Worm (Caenorhabditis elegans) whole organism, young adult: ENCODE measurements around the gene sek-5.

Experiments
- B0035.1 ChIP-seq: sonication (generic microtip); optimal IDR thresholded peaks from 2 replicates; lab custom pipeline; 2016; ENCODE audit warnings: missing genetic modification characterization, mild to moderate bottlenecking, missing compliant biosample characterization, missing genotype, missing genetic modification reagents
- B0336.3 ChIP-seq: fragments of 200-800 bp; sonication (Bioruptor generic); IDR thresholded peaks from 2 replicates; pipeline ENCODE4 v1.3.6; 2022; ENCODE audit warnings: missing genetic modification characterization, missing compliant biosample characterization
- C06A6.2 ChIP-seq: fragments of 200-800 bp; sonication (Bioruptor generic); conservative IDR thresholded peaks from 2 replicates; pipeline ENCODE4 v1.3.6; 2022; ENCODE audit warnings: missing genetic modification characterization, missing compliant biosample characterization
- F22D6.2 ChIP-seq: sonication (generic microtip); optimal IDR thresholded peaks from 2 replicates; lab custom pipeline; 2016; ENCODE audit warnings: mild to moderate bottlenecking, missing genetic modification characterization, missing compliant biosample characterization
- F23B12.7 ChIP-seq: sonication (generic microtip); optimal IDR thresholded peaks from 2 replicates; lab custom pipeline; 2017; ENCODE audit warnings: missing genetic modification characterization, mild to moderate bottlenecking, missing compliant biosample characterization, antibody characterized with exemption, moderate library complexity; ENCODE audit not compliant: insufficient read depth
- F37B4.10 ChIP-seq: fragments of 200-800 bp; sonication (Bioruptor generic); IDR thresholded peaks from 2 replicates; pipeline ENCODE4 v1.3.6; 2022; ENCODE audit warnings: missing genetic modification characterization, missing compliant biosample characterization
- F55B11.4 ChIP-seq: sonication (generic microtip); optimal IDR thresholded peaks from 2 replicates; lab custom pipeline; 2016; ENCODE audit warnings: missing compliant biosample characterization, missing genetic modification characterization, borderline replicate concordance; ENCODE audit not compliant: insufficient read depth
- F57A8.1 ChIP-seq: fragments of 200-800 bp; sonication (Bioruptor generic); optimal IDR thresholded peaks from 2 replicates; lab custom pipeline; 2018; ENCODE audit warnings: mild to moderate bottlenecking, missing genetic modification characterization, moderate library complexity, missing compliant biosample characterization
- Y56A3A.18 ChIP-seq: fragments of 200-800 bp; sonication (Bioruptor generic); IDR thresholded peaks from 2 replicates; pipeline ENCODE4 v1.3.6; 2022; ENCODE audit warnings: missing genetic modification reagents, missing genetic modification characterization, missing compliant biosample characterization
- ZK185.1 ChIP-seq: sonication (generic microtip); optimal IDR thresholded peaks from 2 replicates; lab custom pipeline; 2016; ENCODE audit warnings: mild to moderate bottlenecking, missing genetic modification characterization, missing compliant biosample characterization; ENCODE audit not compliant: poor library complexity, severe bottlenecking
- ama-1 ChIP-seq, 3 experiments: fragments of 150-350 bp in 1 of 3; sonication (generic microtip) in 2 of 3; optimal IDR thresholded peaks; 2 replicates each; lab custom pipeline; 2014 to 2018; ENCODE audit warnings: missing biosample characterization in 2 of 3, missing genetic modification characterization in 2 of 3, missing genetic modification reagents in 2 of 3
- aptf-3 ChIP-seq: fragments of 200-800 bp; sonication (Bioruptor generic); IDR thresholded peaks from 2 replicates; pipeline ENCODE4 v1.3.6; 2022; ENCODE audit warnings: missing genetic modification characterization, missing compliant biosample characterization
- attf-5 ChIP-seq: fragments of 200-800 bp; sonication (Bioruptor generic); optimal IDR thresholded peaks from 2 replicates; lab custom pipeline; 2018; ENCODE audit warnings: mild to moderate bottlenecking, missing genetic modification characterization, missing compliant biosample characterization
- ccch-3 ChIP-seq: fragments of 200-800 bp; sonication (Bioruptor generic); optimal IDR thresholded peaks from 2 replicates; lab custom pipeline; 2018; ENCODE audit warnings: mild to moderate bottlenecking, missing genetic modification characterization, missing compliant biosample characterization
- cebp-1 ChIP-seq, 2 experiments: fragments of 200-800 bp in 1 of 2; sonication (Bioruptor generic) in 1 of 2; sonication (generic microtip) in 1 of 2; IDR thresholded peaks in 1 of 2; optimal IDR thresholded peaks in 1 of 2; 2 replicates each; pipeline versions ENCODE4 v1.3.6 to Lab custom; 2017 to 2022; ENCODE audit warnings: missing compliant biosample characterization in 2 of 2, missing genetic modification characterization in 2 of 2, mild to moderate bottlenecking in 1 of 2, missing genetic modification reagents in 1 of 2, moderate library complexity in 1 of 2
- ceh-27 ChIP-seq: fragments of 200-800 bp; sonication (Bioruptor generic); optimal IDR thresholded peaks from 2 replicates; lab custom pipeline; 2018; ENCODE audit warnings: mild to moderate bottlenecking, missing genetic modification characterization, moderate library complexity, missing compliant biosample characterization
- ceh-58 ChIP-seq: fragments of 200-800 bp; sonication (Bioruptor generic); IDR thresholded peaks from 2 replicates; pipeline ENCODE4 v1.3.6; 2022; ENCODE audit warnings: missing genetic modification characterization, missing compliant biosample characterization
- ceh-91 ChIP-seq: fragments of 200-800 bp; sonication (Bioruptor generic); IDR thresholded peaks from 2 replicates; pipeline ENCODE4 v1.3.6; 2022; ENCODE audit warnings: missing genetic modification reagents, missing genetic modification characterization, missing compliant biosample characterization
- ets-4 ChIP-seq: fragments of 200-800 bp; sonication (Bioruptor generic); optimal IDR thresholded peaks from 2 replicates; lab custom pipeline; 2018; ENCODE audit warnings: mild to moderate bottlenecking, missing genetic modification characterization, missing compliant biosample characterization
- gei-17 ChIP-seq: fragments of 200-800 bp; sonication (Bioruptor generic); optimal IDR thresholded peaks from 2 replicates; lab custom pipeline; 2018; ENCODE audit warnings: mild to moderate bottlenecking, missing genetic modification characterization, missing compliant biosample characterization
- him-1 ChIP-seq: sonication (generic microtip); optimal IDR thresholded peaks from 2 replicates; lab custom pipeline; 2016; ENCODE audit warnings: missing genotype, missing genetic modification reagents, missing genetic modification characterization, missing compliant biosample characterization
- hlh-26 ChIP-seq: fragments of 200-800 bp; sonication (Bioruptor generic); conservative IDR thresholded peaks from 2 replicates; pipeline ENCODE4 v1.3.6; 2022; ENCODE audit warnings: missing genetic modification reagents, missing genetic modification characterization, missing compliant biosample characterization
- let-607 ChIP-seq, 2 experiments: fragments of 200-800 bp in 1 of 2; sonication (Bioruptor generic) in 1 of 2; sonication (generic microtip) in 1 of 2; optimal IDR thresholded peaks; 2 replicates each; lab custom pipeline; 2016 to 2018; ENCODE audit warnings: mild to moderate bottlenecking in 2 of 2, missing compliant biosample characterization in 2 of 2, missing genetic modification characterization in 2 of 2, moderate library complexity in 2 of 2, missing genotype in 1 of 2
- lin-40 ChIP-seq: sonication (generic microtip); optimal IDR thresholded peaks from 2 replicates; lab custom pipeline; 2016; ENCODE audit warnings: missing genetic modification characterization, mild to moderate bottlenecking, missing compliant biosample characterization, missing genotype, missing genetic modification reagents
- lir-1 ChIP-seq: fragments of 200-800 bp; sonication (Bioruptor generic); conservative IDR thresholded peaks from 2 replicates; pipeline ENCODE4 v1.3.6; 2022; ENCODE audit warnings: missing genetic modification reagents, missing genetic modification characterization, missing compliant biosample characterization
- madf-6 ChIP-seq: fragments of 200-800 bp; sonication (Bioruptor generic); IDR thresholded peaks from 2 replicates; pipeline ENCODE4 v1.3.6; 2022; ENCODE audit warnings: missing genetic modification reagents, missing genetic modification characterization, missing compliant biosample characterization
- madf-8 ChIP-seq: fragments of 200-800 bp; sonication (Bioruptor generic); conservative IDR thresholded peaks from 2 replicates; pipeline ENCODE4 v1.3.6; 2022; ENCODE audit warnings: missing genetic modification reagents, missing genetic modification characterization, missing compliant biosample characterization
- mel-28 ChIP-seq: sonication (generic microtip); optimal IDR thresholded peaks from 2 replicates; lab custom pipeline; 2016; ENCODE audit warnings: borderline replicate concordance, mild to moderate bottlenecking, missing genetic modification characterization, missing compliant biosample characterization
- mes-4 ChIP-seq: sonication (generic microtip); optimal IDR thresholded peaks from 2 replicates; lab custom pipeline; 2016; ENCODE audit warnings: missing genotype, missing genetic modification characterization, missing compliant biosample characterization
- nfya-2 ChIP-seq: fragments of 200-800 bp; sonication (Bioruptor generic); IDR thresholded peaks from 2 replicates; pipeline ENCODE4 v1.3.6; 2022; ENCODE audit warnings: missing genetic modification reagents, missing genetic modification characterization, missing compliant biosample characterization
- nfyb-1 ChIP-seq: fragments of 200-800 bp; sonication (Bioruptor generic); IDR thresholded peaks from 2 replicates; pipeline ENCODE4 v1.3.6; 2022; ENCODE audit warnings: missing genetic modification reagents, missing genetic modification characterization, missing compliant biosample characterization
- nhr-80 ChIP-seq: sonication (generic microtip); optimal IDR thresholded peaks from 2 replicates; lab custom pipeline; 2016; ENCODE audit warnings: missing genetic modification characterization, missing compliant biosample characterization
- nhr-90 ChIP-seq: sonication (generic microtip); optimal IDR thresholded peaks from 2 replicates; lab custom pipeline; 2016; ENCODE audit warnings: missing genotype, mild to moderate bottlenecking, missing genetic modification characterization, missing compliant biosample characterization
- rec-8 ChIP-seq, 2 experiments: sonication (generic microtip); optimal IDR thresholded peaks; 2 replicates each; lab custom pipeline; 2016; ENCODE audit warnings: mild to moderate bottlenecking in 2 of 2, missing genetic modification characterization in 2 of 2, missing genetic modification reagents in 2 of 2, missing genotype in 2 of 2, missing biosample characterization in 1 of 2, missing compliant biosample characterization in 1 of 2, moderate library complexity in 1 of 2
- sea-2 ChIP-seq: fragments of 200-800 bp; sonication (Bioruptor generic); IDR thresholded peaks from 2 replicates; pipeline ENCODE4 v1.3.6; 2022; ENCODE audit warnings: missing genetic modification characterization, missing compliant biosample characterization
- snpc-3.4 ChIP-seq: sonication (generic microtip); optimal IDR thresholded peaks from 2 replicates; lab custom pipeline; 2017; ENCODE audit warnings: missing genetic modification characterization, mild to moderate bottlenecking, missing compliant biosample characterization, antibody characterized with exemption, moderate library complexity, missing genotype, missing genetic modification reagents
- snpc-4 ChIP-seq, 5 experiments: fragments of 150-350 bp in 1 of 5; sonication (generic microtip) in 4 of 5; optimal IDR thresholded peaks; 2 replicates each; lab custom pipeline; 2014 to 2018; ENCODE audit warnings: missing genetic modification characterization in 5 of 5, missing biosample characterization in 3 of 5, antibody characterized with exemption in 2 of 5, mild to moderate bottlenecking in 2 of 5, missing compliant biosample characterization in 2 of 5, missing genotype in 2 of 5, moderate library complexity in 2 of 5, missing genetic modification reagents in 1 of 5
- tbx-9 ChIP-seq: sonication (generic microtip); optimal IDR thresholded peaks from 2 replicates; lab custom pipeline; 2016; ENCODE audit warnings: borderline replicate concordance, missing genetic modification characterization, inconsistent platforms, missing compliant biosample characterization
- tlf-1 ChIP-seq: fragments of 200-800 bp; sonication (Bioruptor generic); optimal IDR thresholded peaks from 2 replicates; lab custom pipeline; 2018; ENCODE audit warnings: mild to moderate bottlenecking, missing genetic modification characterization, missing compliant biosample characterization
- unc-62 ChIP-seq: fragments of 150-350 bp; optimal IDR thresholded peaks from 2 replicates; lab custom pipeline; 2014; ENCODE audit warnings: missing biosample characterization, missing genetic modification reagents, missing genetic modification characterization
- zfh-2 ChIP-seq: fragments of 200-800 bp; sonication (Bioruptor generic); conservative IDR thresholded peaks from 2 replicates; pipeline ENCODE4 v1.3.6; 2022; ENCODE audit warnings: missing genetic modification reagents, missing genetic modification characterization, missing compliant biosample characterization
- ztf-26 ChIP-seq: sonication (generic microtip); optimal IDR thresholded peaks from 2 replicates; lab custom pipeline; 2017; ENCODE audit warnings: missing genetic modification characterization, missing compliant biosample characterization
- ztf-28 ChIP-seq: fragments of 200-800 bp; sonication (Bioruptor generic); IDR thresholded peaks from 2 replicates; pipeline ENCODE4 v1.3.6; 2022; ENCODE audit warnings: missing genetic modification reagents, missing genetic modification characterization, missing compliant biosample characterization
- ztf-3 ChIP-seq: fragments of 200-800 bp; sonication (Bioruptor generic); optimal IDR thresholded peaks from 2 replicates; lab custom pipeline; 2018; ENCODE audit warnings: mild to moderate bottlenecking, missing genetic modification characterization, missing compliant biosample characterization

sek-5 gene

DNA sequence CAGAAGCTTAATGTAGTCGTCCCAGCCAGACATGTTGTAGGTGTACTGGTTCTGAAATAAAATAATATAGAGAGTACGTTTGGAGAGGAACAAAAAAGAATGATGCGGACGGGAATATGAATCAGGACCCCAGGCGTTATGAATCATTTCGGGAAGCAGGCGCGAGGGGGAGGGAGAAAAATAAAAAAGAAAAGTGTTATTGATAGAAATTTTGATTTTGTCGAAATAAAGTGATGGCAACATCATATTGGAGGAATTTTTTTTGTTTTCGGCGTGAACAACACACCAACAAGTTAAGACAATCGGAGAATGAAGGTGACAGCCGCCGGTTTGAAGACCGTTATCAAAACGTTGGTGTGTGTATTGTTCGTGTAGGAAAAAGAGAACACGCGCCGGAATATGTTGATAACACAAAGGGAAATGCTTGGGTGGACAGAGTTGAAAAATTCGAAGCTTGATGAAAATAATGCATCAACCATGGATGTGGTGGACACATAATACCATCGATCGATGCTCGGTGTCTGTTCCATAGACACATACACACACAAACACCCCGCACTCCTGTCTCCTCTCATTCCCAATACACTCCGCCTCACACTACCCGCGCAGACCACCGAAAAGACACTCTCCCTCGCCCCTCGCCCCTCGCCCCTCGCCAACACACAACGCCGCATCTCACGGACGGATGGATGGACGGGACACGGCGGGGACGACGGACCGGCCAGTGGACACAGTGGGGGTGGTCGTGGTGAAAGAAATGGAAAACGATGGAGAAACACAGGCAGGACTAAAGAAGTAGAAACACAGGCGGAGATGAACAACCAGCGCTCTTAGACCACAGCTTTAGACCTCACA, 23.2 kb upstream of the sek-5 start, which contains the start of gene pfn-2 (continued):
- no peak for TF ChIP-seq B0035.1 (tag; lab: Kevin White, UChicago)
- TF ChIP-seq ceh-27 (GFP tag; lab: Kevin White, UChicago) = peak; percentile 37
- TF ChIP-seq him-1 (tag; lab: Kevin White, UChicago) = no peak
- no peak for TF ChIP-seq ztf-26
- TF ChIP-seq F22D6.2 (tag; lab: Kevin White, UChicago) = no peak
- TF ChIP-seq hlh-26 = no peak
- peak; percentile 69 for TF ChIP-seq nfyb-1
- no peak for TF ChIP-seq ama-1 (optimal IDR thresholded peaks at IDR 0.05; lab: Kevin White, UChicago)
- no peak for TF ChIP-seq ama-1 (GFP tag; optimal IDR thresholded peaks at IDR 0.05; lab: Kevin White, UChicago)
- TF ChIP-seq tlf-1 = no peak
- TF ChIP-seq Y56A3A.18 (GFP tag; lab: Robert Waterston, UW) = no peak
- no peak for TF ChIP-seq lin-40
- no peak for TF ChIP-seq ztf-3 (GFP tag; lab: Kevin White, UChicago)
- TF ChIP-seq ccch-3 (GFP tag; lab: Kevin White, UChicago) = no peak
- no peak for TF ChIP-seq madf-6 (GFP tag; lab: Robert Waterston, UW)
- TF ChIP-seq gei-17 (GFP tag; lab: Kevin White, UChicago) = peak; percentile 53
- no peak for TF ChIP-seq C06A6.2 (GFP tag; lab: Robert Waterston, UW)
- peak; percentile 28 for TF ChIP-seq ets-4
- no peak for TF ChIP-seq mes-4

DNA sequence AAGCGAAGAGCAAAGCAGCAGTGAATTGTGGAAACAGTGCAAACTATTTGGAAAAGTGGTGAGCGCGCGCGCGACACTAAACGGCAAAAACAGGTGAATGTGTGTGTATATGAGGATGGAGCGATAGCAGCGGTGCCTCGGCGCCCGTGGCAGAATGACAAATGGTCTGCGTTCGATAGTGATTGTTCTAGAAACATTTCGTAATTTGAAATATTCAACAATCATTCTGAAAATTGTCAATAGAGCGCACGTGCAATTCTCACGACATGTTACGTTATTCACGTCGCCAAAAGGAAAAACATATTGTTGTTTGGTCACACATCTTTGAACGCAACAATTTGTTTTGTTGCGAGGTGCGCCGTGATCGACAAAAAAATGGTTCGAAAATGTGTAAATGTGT, 22.2 kb upstream of the sek-5 start:
- TF ChIP-seq ets-4 (no peak), ccch-3 (GFP tag; lab: Kevin White, UChicago) (no peak), ZK185.1 (tag; lab: Kevin White, UChicago) (no peak), unc-62 (no peak), rec-8 (tag; optimal IDR thresholded peaks at IDR 0.05; lab: Kevin White, UChicago) (no peak), nhr-80 (peak; percentile 61), ceh-91 (no peak), ztf-28 (GFP tag; lab: Robert Waterston, UW) (no peak), snpc-4 (GFP tag; optimal IDR thresholded peaks at IDR 0.05; lab: Kevin White, UChicago) (no peak), snpc-4 (tag; optimal IDR thresholded peaks at IDR 0.05; lab: Kevin White, UChicago) (peak in 1 of 4 experiments; percentile 38), nhr-90 (tag; lab: Kevin White, UChicago) (no peak), lin-40 (peak; percentile 14), F23B12.7 (no peak), aptf-3 (GFP tag; lab: Robert Waterston, UW) (no peak), cebp-1 (GFP tag; IDR thresholded peaks at IDR 0.05; lab: Robert Waterston, UW) (peak; percentile 71), cebp-1 (tag; optimal IDR thresholded peaks at IDR 0.05; lab: Kevin White, UChicago) (peak; percentile 89), tbx-9 (tag; lab: Kevin White, UChicago) (no peak), attf-5 (peak; percentile 15), B0336.3 (GFP tag; lab: Robert Waterston, UW) (peak; percentile 60), madf-8 (GFP tag; lab: Robert Waterston, UW) (no peak), nfya-2 (no peak), F55B11.4 (tag; lab: Kevin White, UChicago) (no peak), F57A8.1 (GFP tag; lab: Kevin White, UChicago) (no peak), let-607 (tag; optimal IDR thresholded peaks at IDR 0.05; lab: Kevin White, UChicago) (no peak), snpc-3.4 (tag; lab: Kevin White, UChicago) (no peak), zfh-2 (GFP tag; lab: Robert Waterston, UW) (no peak), sea-2 (GFP tag; lab: Robert Waterston, UW) (no peak), lir-1 (no peak), F37B4.10 (no peak), ceh-58 (GFP tag; lab: Robert Waterston, UW) (no peak), mel-28 (tag; lab: Kevin White, UChicago) (no peak), nfyb-1 (no peak)
